Fruit fly (Drosophila melanogaster) S2 (cell line): ENCODE results near the gene nAChRbeta1.

Experiments used
- CG8478 ChIP-seq: fragments of >200 bp; optimal IDR thresholded peaks from 2 replicates; lab custom pipeline; 2018
- CTCF ChIP-seq, 2 experiments: fragments of >200 bp; optimal IDR thresholded peaks; 2 replicates each; lab custom pipeline; 2018

DNA sequence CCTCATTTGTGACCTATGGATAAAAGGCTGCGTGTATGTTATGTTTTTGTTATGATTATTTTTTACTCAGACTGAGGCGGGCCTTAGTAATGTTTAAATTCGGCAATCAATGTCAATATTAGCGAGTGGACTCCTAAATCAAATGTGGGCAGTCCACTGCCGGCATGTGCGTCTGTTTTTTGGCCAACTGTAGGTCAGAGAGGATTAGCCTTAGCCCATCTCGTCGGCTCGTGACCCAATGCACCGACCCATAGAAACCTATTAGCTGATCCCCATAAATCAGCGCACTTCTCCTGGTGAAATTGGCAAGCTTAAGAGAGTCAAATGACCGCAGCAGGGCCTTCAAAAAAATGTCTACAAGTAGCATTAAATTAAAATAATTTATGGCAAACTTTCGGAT, 46.6 kb downstream of the nAChRbeta1 start:
- TF ChIP-seq CG8478 (no peak), CTCF (optimal IDR thresholded peaks at IDR 0.05; lab: Kevin White, UChicago) (no peak)
